Worm (Caenorhabditis elegans): ENCODE measurements around the gene F55H2.7.

DNA sequence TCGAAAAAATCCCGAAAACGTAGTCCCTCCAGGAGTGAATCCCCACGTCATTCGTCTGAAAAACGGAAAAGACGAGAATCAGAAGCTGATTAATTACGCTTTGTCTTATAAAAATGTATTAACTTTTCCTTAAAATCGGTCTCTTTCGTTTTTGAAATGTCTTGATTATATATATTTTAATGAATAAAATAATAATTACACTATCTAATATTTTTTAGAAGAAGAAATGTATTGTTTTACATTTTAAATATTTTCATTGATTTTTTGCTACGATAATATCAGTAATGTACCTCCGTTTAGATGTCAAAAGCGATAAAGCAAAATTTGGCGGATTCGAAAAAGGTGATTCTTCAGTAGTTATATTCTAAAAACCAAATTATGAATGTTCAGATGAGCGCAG, 9.2 kb upstream of the F55H2.7 start, which contains the start of gene trpp-3:
- no peak for TF ChIP-seq mdl-1 (tag; optimal IDR thresholded peaks at IDR 0.05)
- no peak for TF ChIP-seq ztf-4 (tag; optimal IDR thresholded peaks at IDR 0.05)

Measured in whole organism, L2 larva.